Worm (Caenorhabditis elegans) whole organism, L4 larva: ENCODE measurements around the gene VW02B12L.2.

Source experiments
- ZK546.5 ChIP-seq, 2 experiments: sonication (generic microtip); optimal IDR thresholded peaks; 2 replicates each; lab custom pipeline; 2017; ENCODE audit warnings: missing biosample characterization in 2 of 2, missing genetic modification characterization in 2 of 2
- lsy-2 ChIP-seq, 2 experiments: fragments of 150-350 bp in 1 of 2; sonication (generic microtip) in 1 of 2; optimal IDR thresholded peaks; 2 replicates each; lab custom pipeline; 2014 to 2017; ENCODE audit warnings: missing biosample characterization in 2 of 2, missing genetic modification characterization in 2 of 2
- pqm-1 ChIP-seq: sonication (generic microtip); optimal IDR thresholded peaks from 2 replicates; lab custom pipeline; 2017; ENCODE audit warnings: missing biosample characterization, missing genetic modification characterization

DNA sequence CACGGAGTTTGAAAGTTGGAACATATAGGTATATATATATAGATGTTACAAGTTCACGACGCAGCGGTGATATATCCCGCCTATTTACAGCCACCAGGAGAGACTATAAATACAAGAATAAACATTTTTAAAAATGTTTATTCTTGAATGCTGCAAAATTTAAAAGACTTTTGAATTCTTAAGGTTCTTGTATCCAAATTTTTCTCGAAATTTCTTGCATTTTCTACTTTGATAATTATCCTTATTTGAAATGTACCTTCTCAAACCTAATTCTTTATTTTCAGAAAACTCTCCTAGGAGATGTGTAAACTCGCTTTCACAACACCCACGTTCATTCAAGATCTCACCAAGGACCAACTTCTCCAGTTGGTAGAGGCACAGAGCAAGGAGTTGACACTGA is 8.5 kb downstream of the VW02B12L.2 start, which contains the start of gene C05D12.4:
- TF ChIP-seq lsy-2 (tag; optimal IDR thresholded peaks at IDR 0.05; lab: Kevin White, UChicago) (no peak), pqm-1 (tag; lab: Kevin White, UChicago) (no peak), ZK546.5 (tag; optimal IDR thresholded peaks at IDR 0.05; lab: Kevin White, UChicago) (no peak)
